Worm (Caenorhabditis elegans): Measurements from ENCODE around the gene nrps-1.

The nrps-1 gene

DNA sequence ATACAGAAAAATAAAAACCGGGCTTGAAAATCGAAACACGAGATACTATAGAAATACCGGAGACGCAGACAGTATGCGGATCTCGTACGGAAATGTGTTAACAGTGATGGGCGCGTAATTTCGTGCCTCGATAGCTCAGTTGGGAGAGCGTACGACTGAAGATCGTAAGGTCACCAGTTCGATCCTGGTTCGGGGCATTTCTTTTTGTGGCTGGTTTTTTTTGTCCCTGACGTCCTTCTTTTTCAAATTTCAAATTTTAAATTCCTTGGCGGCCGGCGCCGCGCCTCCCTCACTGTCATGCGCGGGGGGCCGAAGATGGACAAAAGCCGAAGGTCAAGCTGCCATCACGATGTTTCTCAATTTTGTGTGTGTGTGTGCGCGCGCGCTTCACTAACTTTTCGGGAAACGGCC, 20.2 kb downstream of the nrps-1 start (continued):
- TF ChIP-seq gei-8 (GFP tag; optimal IDR thresholded peaks at IDR 0.05) (no peak), nhr-42 (GFP tag; IDR thresholded peaks at IDR 0.05) (no peak), F49E8.2 (tag; optimal IDR thresholded peaks at IDR 0.05; ENCODE audit: borderline replicate concordance) (peak; percentile 26), dpl-1 (GFP tag; optimal IDR thresholded peaks at IDR 0.05) (peak; percentile 14), Y5F2A.4 (GFP tag; optimal IDR thresholded peaks at IDR 0.05) (no peak), dmd-9 (GFP tag; IDR thresholded peaks at IDR 0.05) (no peak), snpc-1.2 (GFP tag; IDR thresholded peaks at IDR 0.05) (peak; percentile 64), ces-1 (GFP tag; optimal IDR thresholded peaks at IDR 0.05) (no peak), mep-1 (tag; optimal IDR thresholded peaks at IDR 0.05) (no peak), nhr-111 (GFP tag; optimal IDR thresholded peaks at IDR 0.05) (no peak), rbr-2 (tag; optimal IDR thresholded peaks at IDR 0.05) (no peak), ceh-20 (GFP tag; IDR thresholded peaks at IDR 0.05) (peak; percentile 53; the same call in 1 of the 2 replicates), zfp-3 (GFP tag; conservative IDR thresholded peaks at IDR 0.05) (no peak), lin-15B (tag; optimal IDR thresholded peaks at IDR 0.05) (no peak), aly-2 (tag; optimal IDR thresholded peaks at IDR 0.05) (no peak), zip-2 (tag; optimal IDR thresholded peaks at IDR 0.05) (no peak), daf-16 (GFP tag; optimal IDR thresholded peaks at IDR 0.05) (peak in 1 of 2 experiments; percentile 6), daf-16 (tag; optimal IDR thresholded peaks at IDR 0.05) (peak; percentile 24), ama-1 (optimal IDR thresholded peaks at IDR 0.05) (no peak), F37D6.2 (tag; optimal IDR thresholded peaks at IDR 0.05) (no peak), mdl-1 (tag; optimal IDR thresholded peaks at IDR 0.05) (no peak), dve-1 (tag; optimal IDR thresholded peaks at IDR 0.05; ENCODE audit: insufficient read depth) (peak; percentile 38), nhr-77 (tag; optimal IDR thresholded peaks at IDR 0.05) (no peak), pha-4 (GFP tag; IDR thresholded peaks at IDR 0.05) (peak; percentile 70; the same call in 1 of the 2 replicates), pha-4 (tag; optimal IDR thresholded peaks at IDR 0.05) (no peak), ZK546.5 (tag; optimal IDR thresholded peaks at IDR 0.05) (no peak), set-16 (GFP tag; IDR thresholded peaks at IDR 0.05) (peak; percentile 43; the same call in 1 of the 2 replicates), dmd-6 (GFP tag; IDR thresholded peaks at IDR 0.05) (peak; percentile 27; the same call in 1 of the 2 replicates), vab-7 (GFP tag; IDR thresholded peaks at IDR 0.05) (peak; percentile 70), mxl-3 (GFP tag; optimal IDR thresholded peaks at IDR 0.05) (no peak), mxl-2 (GFP tag; conservative IDR thresholded peaks at IDR 0.05) (no peak), F10B5.3 (tag; optimal IDR thresholded peaks at IDR 0.05) (no peak), R02D3.7 (tag; optimal IDR thresholded peaks at IDR 0.05) (no peak), duxl-1 (tag; optimal IDR thresholded peaks at IDR 0.05; ENCODE audit: poor library complexity) (peak; percentile 55), ceh-32 (tag; optimal IDR thresholded peaks at IDR 0.05; ENCODE audit: poor library complexity) (no peak), lir-3 (tag; optimal IDR thresholded peaks at IDR 0.05) (no peak), lim-7 (GFP tag; IDR thresholded peaks at IDR 0.05) (peak; percentile 77), D1046.2 (GFP tag; IDR thresholded peaks at IDR 0.05) (no peak), snpc-4 (tag; optimal IDR thresholded peaks at IDR 0.05) (no peak), zfp-2 (tag; optimal IDR thresholded peaks at IDR 0.05) (no peak), nhr-237 (tag; optimal IDR thresholded peaks at IDR 0.05) (no peak), mdt-29 (GFP tag; IDR thresholded peaks at IDR 0.05) (no peak), hlh-30 (tag; optimal IDR thresholded peaks at IDR 0.05; ENCODE audit: insufficient read depth) (peak; percentile 56), nhr-41 (GFP tag; IDR thresholded peaks at IDR 0.05) (no peak), attf-4 (tag; optimal IDR thresholded peaks at IDR 0.05) (no peak), ceh-62 (tag; optimal IDR thresholded peaks at IDR 0.05) (no peak), dmd-8 (GFP tag; IDR thresholded peaks at IDR 0.05) (peak; percentile 79; the same call in 1 of the 2 replicates), hif-1 (tag; optimal IDR thresholded peaks at IDR 0.05) (no peak), daf-8 (GFP tag; IDR thresholded peaks at IDR 0.05) (no peak), nhr-10 (tag; optimal IDR thresholded peaks at IDR 0.05) (no peak), spr-3 (GFP tag; optimal IDR thresholded peaks at IDR 0.05) (no peak), madf-5 (GFP tag; IDR thresholded peaks at IDR 0.05) (peak; percentile 69 to 84; a peak in 2 of 4 replicates)
